Worm (Caenorhabditis elegans) whole organism, young adult: ENCODE results near the gene K04F1.9.

Source experiments
- K11D2.4 ChIP-seq: fragments of 200-800 bp; sonication (Bioruptor generic); IDR thresholded peaks from 2 replicates; pipeline ENCODE4 v1.3.6; 2022; ENCODE audit warnings: missing genetic modification reagents, missing genetic modification characterization, missing compliant biosample characterization
- Y53F4B.3 ChIP-seq: fragments of 200-800 bp; sonication (Bioruptor generic); IDR thresholded peaks from 2 replicates; pipeline ENCODE4 v1.3.6; 2022; ENCODE audit warnings: missing genetic modification reagents, missing genetic modification characterization, missing compliant biosample characterization
- ceh-40 ChIP-seq: fragments of 200-800 bp; sonication (Bioruptor generic); IDR thresholded peaks from 2 replicates; pipeline ENCODE4 v1.3.6; 2022; ENCODE audit warnings: missing genetic modification characterization, missing compliant biosample characterization
- let-607 ChIP-seq, 2 experiments: fragments of 200-800 bp in 1 of 2; sonication (Bioruptor generic) in 1 of 2; sonication (generic microtip) in 1 of 2; optimal IDR thresholded peaks; 2 replicates each; lab custom pipeline; 2016 to 2018; ENCODE audit warnings: mild to moderate bottlenecking in 2 of 2, missing compliant biosample characterization in 2 of 2, missing genetic modification characterization in 2 of 2, moderate library complexity in 2 of 2, missing genotype in 1 of 2
- sea-2 ChIP-seq: fragments of 200-800 bp; sonication (Bioruptor generic); IDR thresholded peaks from 2 replicates; pipeline ENCODE4 v1.3.6; 2022; ENCODE audit warnings: missing genetic modification characterization, missing compliant biosample characterization
- unc-130 ChIP-seq: sonication (generic microtip); optimal IDR thresholded peaks from 2 replicates; lab custom pipeline; 2016; ENCODE audit warnings: missing genetic modification reagents, missing genetic modification characterization, missing compliant biosample characterization
- unc-62 ChIP-seq: fragments of 150-350 bp; optimal IDR thresholded peaks from 2 replicates; lab custom pipeline; 2014; ENCODE audit warnings: missing biosample characterization, missing genetic modification reagents, missing genetic modification characterization
- ztf-28 ChIP-seq: fragments of 200-800 bp; sonication (Bioruptor generic); IDR thresholded peaks from 2 replicates; pipeline ENCODE4 v1.3.6; 2022; ENCODE audit warnings: missing genetic modification reagents, missing genetic modification characterization, missing compliant biosample characterization
- ztf-6 ChIP-seq: fragments of 200-800 bp; sonication (Bioruptor generic); IDR thresholded peaks from 2 replicates; pipeline ENCODE4 v1.3.6; 2022; ENCODE audit warnings: missing genetic modification reagents, missing genetic modification characterization, missing compliant biosample characterization

DNA sequence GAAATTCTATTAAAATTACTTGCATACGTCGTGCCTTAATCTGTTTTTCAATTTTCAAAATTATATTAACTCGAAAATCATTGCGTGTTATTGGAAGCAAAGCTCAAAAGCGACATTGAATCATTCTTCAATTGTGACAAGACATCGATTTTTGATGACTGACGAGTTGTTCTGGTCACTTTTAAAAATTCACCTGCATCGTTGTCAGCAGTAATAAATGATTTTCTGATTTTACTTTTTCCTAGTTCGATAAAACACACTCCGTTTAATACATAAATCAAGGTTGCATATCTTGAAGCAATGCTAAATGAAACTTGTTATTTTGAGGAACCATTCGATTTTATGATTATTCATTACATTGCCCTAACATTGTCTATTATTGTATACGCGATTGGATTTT is 17.3 kb downstream of the K04F1.9 start, which contains the start of gene srh-3:
- TF ChIP-seq ceh-40 (no peak), ztf-28 (GFP tag; lab: Robert Waterston, UW) (no peak), let-607 (tag; optimal IDR thresholded peaks at IDR 0.05; lab: Kevin White, UChicago) (no peak), ztf-6 (GFP tag; lab: Robert Waterston, UW) (no peak), Y53F4B.3 (GFP tag; lab: Robert Waterston, UW) (no peak), K11D2.4 (GFP tag; lab: Robert Waterston, UW) (no peak), sea-2 (no peak), unc-130 (no peak), unc-62 (GFP tag; lab: Kevin White, UChicago) (no peak)
